Fruit fly (Drosophila melanogaster): ENCODE measurements around the gene CG6999.
"Not testable (repeated sequence)": the region's sequence is repeated elsewhere in the genome, so short reads cannot be mapped to it uniquely, and the experiment has no call there.

CG6999 gene

DNA sequence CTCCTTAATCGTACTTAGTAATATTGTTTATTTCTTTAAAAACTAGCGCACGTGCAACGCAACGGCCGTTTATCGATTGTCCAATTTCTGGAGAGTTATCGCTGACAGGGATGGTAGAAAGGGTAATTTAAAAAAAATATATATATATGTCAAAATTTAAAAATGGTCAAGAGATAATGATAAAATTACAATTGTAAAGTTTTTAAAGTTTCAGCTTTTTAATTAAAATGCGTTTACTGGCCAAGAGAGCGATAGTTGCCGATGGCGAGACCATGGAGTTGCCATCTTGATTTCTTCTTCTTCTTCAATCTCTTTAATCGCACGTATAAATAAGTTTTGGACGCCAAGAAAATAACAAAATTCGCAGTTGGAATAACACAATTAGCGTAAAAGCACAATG lies 7.2 kb upstream of the CG6999 start, which contains the start of the genes CG7246 and HP1b:
Gene CG7246, minus strand, starts transcription at position 96 of the 400 bp plus-strand sequence.
Gene HP1b, plus strand, starts transcription at position 102 of the 400 bp plus-strand sequence.
- TF ChIP-seq gl (tag; optimal IDR thresholded peaks at IDR 0.05) (no peak), CG13204 (GFP tag; optimal IDR thresholded peaks at IDR 0.05) (no peak), CG34367 (tag; optimal IDR thresholded peaks at IDR 0.05) (peak; percentile 18), Ets98B (GFP tag; IDR thresholded peaks at IDR 0.05) (peak; percentile 81), CG10348 (GFP tag; IDR thresholded peaks at IDR 0.05) (no peak), fd96Ca (GFP tag; IDR thresholded peaks at IDR 0.05) (peak; percentile 76), rn (GFP tag; IDR thresholded peaks at IDR 0.05) (peak; percentile 38; the same call in 1 of the 2 replicates), D1 (tag; optimal IDR thresholded peaks at IDR 0.05) (no peak), CG17806 (tag; optimal IDR thresholded peaks at IDR 0.05) (peak; percentile 67), Snoo (tag; optimal IDR thresholded peaks at IDR 0.05) (peak; percentile 45), CG8159 (tag; optimal IDR thresholded peaks at IDR 0.05) (peak; percentile 52), CG32121 (GFP tag; IDR thresholded peaks at IDR 0.05) (peak; percentile 55; the same call in 1 of the 2 replicates), CG9948 (tag; optimal IDR thresholded peaks at IDR 0.05) (peak; percentile 37), CG14655 (GFP tag; optimal IDR thresholded peaks at IDR 0.05) (no peak), EcR (GFP tag; optimal IDR thresholded peaks at IDR 0.05) (no peak), CG12605 (GFP tag; IDR thresholded peaks at IDR 0.05) (0 out of 2 replicates have a peak, but pooled peaks have one; percentile 15), CG8301 (tag; optimal IDR thresholded peaks at IDR 0.05) (peak; percentile 26), Pif1A (GFP tag; optimal IDR thresholded peaks at IDR 0.05) (peak; percentile 65), CG4496 (GFP tag; IDR thresholded peaks at IDR 0.05) (peak; percentile 79), Pif1B (GFP tag; optimal IDR thresholded peaks at IDR 0.05) (peak; percentile 59), CG15710 (tag; optimal IDR thresholded peaks at IDR 0.05) (peak; percentile 62)

DNA sequence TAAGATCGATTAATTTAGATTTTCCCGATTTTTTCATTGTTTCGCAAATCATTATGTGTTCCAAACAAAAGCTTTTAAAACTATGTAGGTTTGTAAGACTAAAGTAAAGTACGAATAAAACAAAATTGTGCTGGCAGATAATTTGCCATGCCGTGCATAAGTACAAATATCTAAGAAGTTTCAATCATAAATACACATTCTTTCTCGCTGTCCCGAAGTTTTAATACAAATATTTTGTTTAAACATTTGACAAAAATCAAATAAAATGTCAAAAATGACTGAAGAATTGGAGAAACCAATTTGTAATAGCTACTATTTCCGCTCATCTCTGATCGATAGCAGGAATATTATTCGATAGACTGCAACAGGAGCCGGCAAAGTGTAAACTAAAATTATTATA lies 5.6 kb upstream of the CG6999 start, which contains the start of gene APC4:
Gene APC4, plus strand, starts transcription at position 332 of the 400 bp plus-strand sequence.
- TF ChIP-seq EcR (GFP tag; optimal IDR thresholded peaks at IDR 0.05) (no peak), CG34367 (tag; optimal IDR thresholded peaks at IDR 0.05) (no peak), Pif1B (GFP tag; optimal IDR thresholded peaks at IDR 0.05) (no peak), CG9948 (tag; optimal IDR thresholded peaks at IDR 0.05) (peak; percentile 9), CG10348 (GFP tag; IDR thresholded peaks at IDR 0.05) (no peak), CG13204 (GFP tag; optimal IDR thresholded peaks at IDR 0.05) (no peak), CG15710 (tag; optimal IDR thresholded peaks at IDR 0.05) (peak; percentile 2), CG17806 (tag; optimal IDR thresholded peaks at IDR 0.05) (no peak), Ets98B (GFP tag; IDR thresholded peaks at IDR 0.05) (no peak), CG8159 (tag; optimal IDR thresholded peaks at IDR 0.05) (peak; percentile 33), fd96Ca (GFP tag; IDR thresholded peaks at IDR 0.05) (no peak), gl (tag; optimal IDR thresholded peaks at IDR 0.05) (no peak), rn (GFP tag; IDR thresholded peaks at IDR 0.05) (no peak), CG12605 (GFP tag; IDR thresholded peaks at IDR 0.05) (no peak), CG32121 (GFP tag; IDR thresholded peaks at IDR 0.05) (no peak), CG8301 (tag; optimal IDR thresholded peaks at IDR 0.05) (peak; percentile 23), CG14655 (GFP tag; optimal IDR thresholded peaks at IDR 0.05) (no peak), Snoo (tag; optimal IDR thresholded peaks at IDR 0.05) (no peak), Pif1A (GFP tag; optimal IDR thresholded peaks at IDR 0.05) (no peak), D1 (tag; optimal IDR thresholded peaks at IDR 0.05) (no peak), CG4496 (GFP tag; IDR thresholded peaks at IDR 0.05) (no peak)

DNA sequence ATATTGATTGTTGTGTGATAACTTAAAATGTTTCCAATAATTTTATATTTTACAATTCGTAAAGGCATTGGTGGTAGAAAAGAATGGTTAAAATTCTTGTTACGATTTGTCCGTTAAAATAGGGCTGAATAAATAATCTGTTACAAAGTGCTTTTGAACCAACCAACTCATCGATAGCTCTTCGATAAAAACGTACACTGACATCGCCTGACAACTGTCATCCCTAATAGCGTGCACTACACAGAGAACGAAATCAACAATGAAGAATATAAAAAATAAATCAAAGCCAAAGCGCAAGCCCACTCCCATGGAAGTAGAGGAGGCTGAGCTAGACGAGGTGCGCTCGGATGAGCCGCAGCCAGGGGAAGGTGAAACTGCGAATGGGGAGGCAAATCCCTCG lies 2.4 kb upstream of the CG6999 start, which contains the start of gene CG32708:
Gene CG32708, plus strand, starts transcription at position 207 of the 400 bp plus-strand sequence.
- TF ChIP-seq CG8159 (tag; optimal IDR thresholded peaks at IDR 0.05) (no peak), gl (tag; optimal IDR thresholded peaks at IDR 0.05) (no peak), CG10348 (GFP tag; IDR thresholded peaks at IDR 0.05) (no peak), D1 (tag; optimal IDR thresholded peaks at IDR 0.05) (no peak), CG15710 (tag; optimal IDR thresholded peaks at IDR 0.05) (no peak), Pif1A (GFP tag; optimal IDR thresholded peaks at IDR 0.05) (no peak), fd96Ca (GFP tag; IDR thresholded peaks at IDR 0.05) (no peak), CG17806 (tag; optimal IDR thresholded peaks at IDR 0.05) (no peak), CG4496 (GFP tag; IDR thresholded peaks at IDR 0.05) (no peak), Ets98B (GFP tag; IDR thresholded peaks at IDR 0.05) (no peak), rn (GFP tag; IDR thresholded peaks at IDR 0.05) (no peak), CG34367 (tag; optimal IDR thresholded peaks at IDR 0.05) (no peak), EcR (GFP tag; optimal IDR thresholded peaks at IDR 0.05) (no peak), CG12605 (GFP tag; IDR thresholded peaks at IDR 0.05) (no peak), Pif1B (GFP tag; optimal IDR thresholded peaks at IDR 0.05) (no peak), CG32121 (GFP tag; IDR thresholded peaks at IDR 0.05) (no peak), CG9948 (tag; optimal IDR thresholded peaks at IDR 0.05) (no peak), CG13204 (GFP tag; optimal IDR thresholded peaks at IDR 0.05) (no peak), CG8301 (tag; optimal IDR thresholded peaks at IDR 0.05) (no peak), Snoo (tag; optimal IDR thresholded peaks at IDR 0.05) (no peak)

DNA sequence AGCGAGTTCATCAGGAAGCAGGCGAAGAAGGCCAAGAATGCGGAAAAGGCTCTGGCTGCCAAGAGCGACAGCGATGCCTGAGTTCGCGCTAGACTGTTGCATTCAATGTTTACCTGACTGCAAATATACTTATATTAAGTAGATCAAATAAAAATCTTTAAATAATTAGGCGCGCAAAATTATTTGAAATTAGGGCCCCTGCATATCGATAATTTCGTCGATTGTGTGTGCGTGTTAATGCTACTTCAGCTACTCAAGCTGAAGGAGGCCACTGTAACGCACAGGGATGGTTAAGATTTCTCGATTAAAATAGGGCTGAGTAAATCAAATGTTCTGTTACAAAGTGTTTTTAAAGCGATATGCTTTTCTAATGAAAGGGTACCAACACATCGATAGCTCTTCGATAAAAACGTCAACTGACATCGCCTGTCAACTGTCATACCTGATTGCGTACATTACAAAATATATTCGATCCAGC lies 1.4 kb upstream of the CG6999 start, which contains the start of gene CG32706:
Gene CG32706, plus strand, starts transcription at position 428 of the 478 bp plus-strand sequence.
- not testable (repeated sequence) for TF ChIP-seq rn (GFP tag; IDR thresholded peaks at IDR 0.05); Snoo (tag; optimal IDR thresholded peaks at IDR 0.05); EcR (GFP tag; optimal IDR thresholded peaks at IDR 0.05)

DNA sequence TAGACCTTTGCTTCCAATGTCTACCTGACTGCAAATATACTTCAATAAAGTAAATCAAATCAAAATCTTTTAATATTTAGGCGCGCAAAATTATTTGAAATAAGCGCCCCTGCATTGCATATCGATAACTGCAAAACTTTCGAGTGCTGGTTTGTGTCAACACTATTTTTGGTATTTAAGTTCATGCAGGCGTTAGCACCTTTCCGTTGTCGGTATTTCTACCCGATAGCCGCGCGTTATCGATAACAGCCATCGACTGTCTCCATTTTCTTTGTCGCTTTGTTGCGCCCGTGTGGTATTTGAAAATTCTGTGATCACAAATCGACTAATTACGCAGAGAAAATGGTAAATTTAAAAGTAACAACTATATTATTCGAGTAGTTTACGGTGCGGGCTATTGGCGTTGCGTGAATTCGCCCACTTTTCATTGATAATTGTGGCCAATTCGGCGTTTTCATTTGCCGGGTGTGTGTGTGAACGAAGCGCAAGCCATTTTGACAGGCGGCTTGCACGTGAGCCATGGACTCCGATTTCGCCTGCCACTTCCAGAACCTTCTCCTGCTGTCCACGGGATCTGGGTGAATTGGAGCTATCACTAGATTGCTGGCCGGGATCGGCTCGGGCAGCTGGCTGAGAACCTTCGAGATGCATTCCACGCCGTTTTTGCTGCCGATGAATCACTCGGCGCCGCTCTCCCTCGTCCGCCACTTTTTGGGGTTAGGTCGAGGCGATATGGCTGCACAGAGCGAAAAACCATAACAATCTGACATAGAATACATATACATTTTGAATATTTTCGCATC lies 1.3 kb downstream of the CG6999 start, which contains the start of gene CCT2:
Gene CCT2, plus strand, starts transcription at position 260 of the 803 bp plus-strand sequence.
- TF ChIP-seq CG12605 (GFP tag; IDR thresholded peaks at IDR 0.05): no peak
- TF ChIP-seq CG4496 (GFP tag; IDR thresholded peaks at IDR 0.05): no peak
- TF ChIP-seq fd96Ca (GFP tag; IDR thresholded peaks at IDR 0.05): peak; percentile 10; the same call in 1 of the 3 replicates

Data from whole organism, pupa.